Fruit fly (Drosophila melanogaster) whole organism, embryonic: Measurements from ENCODE around the gene Hat1.
A peak's percentile ranks its signal among the peaks of the same experiment; 100 is the strongest.

Source experiments
- BEAF-32 ChIP-seq: fragments of 200-800 bp; sonication (Bioruptor generic); optimal IDR thresholded peaks from 3 replicates; lab custom pipeline; 2017; ENCODE audit warnings: missing biosample characterization, missing genetic modification characterization, mild to moderate bottlenecking, moderate library complexity, missing genetic modification reagents
- CG10147 ChIP-seq: fragments of 200-800 bp; sonication (Bioruptor generic); optimal IDR thresholded peaks from 2 replicates; lab custom pipeline; 2019; ENCODE audit warnings: missing biosample characterization, mild to moderate bottlenecking, missing genetic modification characterization, moderate library complexity
- CG10366 ChIP-seq: fragments of 200-800 bp; sonication (Bioruptor generic); IDR thresholded peaks from 2 replicates; pipeline ENCODE4 v1.3.6; 2022; ENCODE audit warnings: missing biosample characterization, missing genetic modification characterization
- CG12659 ChIP-seq: fragments of 200-800 bp; sonication (Bioruptor generic); optimal IDR thresholded peaks from 3 replicates; lab custom pipeline; 2017; ENCODE audit warnings: mild to moderate bottlenecking, missing biosample characterization, missing genetic modification reagents, missing genetic modification characterization
- CG12769 ChIP-seq: fragments of 200-800 bp; sonication (Bioruptor generic); optimal IDR thresholded peaks from 2 replicates; lab custom pipeline; 2019; ENCODE audit warnings: missing biosample characterization, mild to moderate bottlenecking, missing genetic modification characterization, moderate library complexity
- CG14441 ChIP-seq: fragments of 200-800 bp; sonication (Bioruptor generic); IDR thresholded peaks from 2 replicates; pipeline ENCODE4 v1.3.6; 2022; ENCODE audit warnings: missing biosample characterization, missing genetic modification characterization
- CG14710 ChIP-seq: fragments of 200-800 bp; sonication (Bioruptor generic); optimal IDR thresholded peaks from 3 replicates; lab custom pipeline; 2019; ENCODE audit warnings: missing biosample characterization, mild to moderate bottlenecking, missing genetic modification characterization, moderate library complexity
- CG15269 ChIP-seq: fragments of 200-800 bp; sonication (Bioruptor generic); optimal IDR thresholded peaks from 2 replicates; lab custom pipeline; 2018; ENCODE audit warnings: missing biosample characterization, mild to moderate bottlenecking, missing genetic modification characterization, moderate library complexity
- CG1602 ChIP-seq: fragments of 200-800 bp; sonication (Bioruptor generic); optimal IDR thresholded peaks from 3 replicates; lab custom pipeline; 2016; ENCODE audit warnings: missing biosample characterization, missing genetic modification characterization
- CG3163 ChIP-seq: fragments of 200-800 bp; sonication (Bioruptor generic); optimal IDR thresholded peaks from 3 replicates; lab custom pipeline; 2016; ENCODE audit warnings: missing biosample characterization, missing genetic modification characterization
- CG32767 ChIP-seq: fragments of 200-800 bp; sonication (Bioruptor generic); IDR thresholded peaks from 2 replicates; pipeline ENCODE4 v1.3.6; 2022; ENCODE audit warnings: missing biosample characterization, missing genetic modification characterization
- CG4328 ChIP-seq: fragments of 200-800 bp; sonication (Bioruptor generic); optimal IDR thresholded peaks from 3 replicates; lab custom pipeline; 2017; ENCODE audit warnings: missing biosample characterization, missing genetic modification reagents, missing genetic modification characterization
- CG4404 ChIP-seq: fragments of 200-800 bp; sonication (Bioruptor generic); IDR thresholded peaks from 2 replicates; pipeline ENCODE4 v1.3.6; 2022; ENCODE audit warnings: missing biosample characterization, missing genetic modification characterization
- CG7357 ChIP-seq: fragments of 200-800 bp; sonication (Bioruptor generic); IDR thresholded peaks from 3 replicates; pipeline ENCODE4 v1.3.6; 2022; ENCODE audit warnings: missing biosample characterization, missing genetic modification characterization
- CG7963 ChIP-seq: fragments of 200-800 bp; sonication (Bioruptor generic); IDR thresholded peaks from 3 replicates; pipeline ENCODE4 v1.3.6; 2022; ENCODE audit warnings: missing biosample characterization, missing genetic modification characterization; ENCODE audit not compliant: partially characterized antibody
- CG8089 ChIP-seq: fragments of 200-800 bp; sonication (Bioruptor generic); optimal IDR thresholded peaks from 3 replicates; lab custom pipeline; 2016; ENCODE audit warnings: missing biosample characterization, missing genetic modification characterization
- CG8281 ChIP-seq: fragments of 200-800 bp; sonication (Bioruptor generic); optimal IDR thresholded peaks from 2 replicates; lab custom pipeline; 2018; ENCODE audit warnings: missing biosample characterization, mild to moderate bottlenecking, missing genetic modification characterization, moderate library complexity
- D19B ChIP-seq: fragments of 200-800 bp; sonication (Bioruptor generic); optimal IDR thresholded peaks from 2 replicates; lab custom pipeline; 2017; ENCODE audit warnings: missing biosample characterization, mild to moderate bottlenecking, missing genetic modification characterization
- Dip2 ChIP-seq: fragments of 200-800 bp; sonication (Bioruptor generic); IDR thresholded peaks from 2 replicates; pipeline ENCODE4 v1.3.6; 2022; ENCODE audit warnings: missing biosample characterization, missing genetic modification characterization
- Myb ChIP-seq: fragments of 200-800 bp; sonication (Bioruptor generic); optimal IDR thresholded peaks from 2 replicates; lab custom pipeline; 2016; ENCODE audit warnings: missing biosample characterization, missing genetic modification characterization
- Nf-YC ChIP-seq: fragments of 200-800 bp; optimal IDR thresholded peaks from 3 replicates; lab custom pipeline; 2019; ENCODE audit warnings: missing biosample characterization, mild to moderate bottlenecking, missing genetic modification characterization, moderate library complexity
- Opbp ChIP-seq: fragments of 200-800 bp; sonication (Bioruptor generic); IDR thresholded peaks from 3 replicates; pipeline ENCODE4 v1.3.6; 2022; ENCODE audit warnings: missing biosample characterization, missing genetic modification characterization; ENCODE audit not compliant: partially characterized antibody
- Optix ChIP-seq: fragments of 200-800 bp; sonication (Bioruptor generic); IDR thresholded peaks from 3 replicates; pipeline ENCODE4 v1.3.6; 2022; ENCODE audit warnings: missing biosample characterization, missing genetic modification characterization
- Side ChIP-seq: fragments of 200-800 bp; sonication (Bioruptor generic); optimal IDR thresholded peaks from 2 replicates; lab custom pipeline; 2016; ENCODE audit warnings: missing biosample characterization, missing genetic modification characterization
- Sin3A ChIP-seq: fragments of >200 bp; optimal IDR thresholded peaks from 2 replicates; lab custom pipeline; 2018
- Vsx1 ChIP-seq: fragments of 200-800 bp; sonication (Bioruptor generic); optimal IDR thresholded peaks from 2 replicates; lab custom pipeline; 2017; ENCODE audit warnings: missing biosample characterization, mild to moderate bottlenecking, missing genetic modification characterization, missing genetic modification reagents
- al ChIP-seq: fragments of 200-800 bp; sonication (Bioruptor generic); IDR thresholded peaks from 2 replicates; pipeline ENCODE4 v1.3.6; 2022; ENCODE audit warnings: missing biosample characterization, missing genetic modification characterization
- cas ChIP-seq: fragments of 200-800 bp; sonication (Bioruptor generic); IDR thresholded peaks from 2 replicates; pipeline ENCODE4 v1.3.6; 2022; ENCODE audit warnings: missing biosample characterization, missing genetic modification characterization
- cg ChIP-seq: fragments of 200-800 bp; sonication (Bioruptor generic); optimal IDR thresholded peaks from 3 replicates; lab custom pipeline; 2019; ENCODE audit warnings: missing biosample characterization, mild to moderate bottlenecking, missing genetic modification characterization, moderate library complexity
- ci ChIP-seq: fragments of 200-800 bp; sonication (Bioruptor generic); IDR thresholded peaks from 3 replicates; pipeline ENCODE4 v1.3.6; 2022; ENCODE audit warnings: missing biosample characterization, missing genetic modification characterization
- dimm ChIP-seq: fragments of 200-800 bp; sonication (Bioruptor generic); IDR thresholded peaks from 2 replicates; pipeline ENCODE4 v1.3.6; 2022; ENCODE audit warnings: missing biosample characterization, missing genetic modification characterization
- emc ChIP-seq: fragments of 200-800 bp; sonication (Bioruptor generic); optimal IDR thresholded peaks from 2 replicates; lab custom pipeline; 2016; ENCODE audit warnings: missing biosample characterization, missing genetic modification characterization
- fd3F ChIP-seq: fragments of 200-800 bp; sonication (Bioruptor generic); optimal IDR thresholded peaks from 2 replicates; lab custom pipeline; 2018; ENCODE audit warnings: missing biosample characterization, mild to moderate bottlenecking, missing genetic modification characterization, moderate library complexity
- ham ChIP-seq: fragments of 200-800 bp; sonication (Bioruptor generic); IDR thresholded peaks from 2 replicates; pipeline ENCODE4 v1.3.6; 2022; ENCODE audit warnings: missing biosample characterization, missing genetic modification characterization
- jigr1 ChIP-seq: fragments of 200-800 bp; sonication (Bioruptor generic); IDR thresholded peaks from 3 replicates; pipeline ENCODE4 v1.3.6; 2022; ENCODE audit warnings: missing biosample characterization, missing genetic modification characterization
- kni ChIP-seq: fragments of 200-800 bp; sonication (Bioruptor generic); optimal IDR thresholded peaks from 3 replicates; lab custom pipeline; 2017; ENCODE audit warnings: mild to moderate bottlenecking, missing biosample characterization, missing genetic modification reagents, missing genetic modification characterization
- lmd ChIP-seq: fragments of 200-800 bp; sonication (Bioruptor generic); IDR thresholded peaks from 2 replicates; pipeline ENCODE4 v1.3.6; 2022; ENCODE audit warnings: missing biosample characterization, missing genetic modification characterization
- pan ChIP-seq, 4 experiments: fragments of >200 bp in 3 of 4; fragments of 200-800 bp in 1 of 4; sonication (Bioruptor generic) in 1 of 4; optimal IDR thresholded peaks in 3 of 4; IDR thresholded peaks in 1 of 4; 2 replicates each; pipeline versions ENCODE4 v1.3.6 to Lab custom; 2017 to 2022; ENCODE audit warnings: missing biosample characterization in 2 of 4, missing genetic modification characterization in 2 of 4, mixed read lengths in 1 of 4
- peb ChIP-seq: fragments of 200-800 bp; sonication (Bioruptor generic); IDR thresholded peaks from 2 replicates; pipeline ENCODE4 v1.3.6; 2022; ENCODE audit warnings: missing biosample characterization, missing genetic modification characterization
- pho ChIP-seq: fragments of 200-800 bp; sonication (Bioruptor generic); optimal IDR thresholded peaks from 2 replicates; lab custom pipeline; 2016; ENCODE audit warnings: missing biosample characterization, missing genetic modification characterization
- row ChIP-seq: fragments of 200-800 bp; sonication (Bioruptor generic); IDR thresholded peaks from 3 replicates; pipeline ENCODE4 v1.3.6; 2022; ENCODE audit warnings: missing biosample characterization, missing genetic modification characterization
- run ChIP-seq: fragments of 200-800 bp; sonication (Bioruptor generic); optimal IDR thresholded peaks from 3 replicates; lab custom pipeline; 2018; ENCODE audit warnings: missing biosample characterization, mild to moderate bottlenecking, missing genetic modification characterization
- sob ChIP-seq: fragments of 200-800 bp; sonication (Bioruptor generic); IDR thresholded peaks from 2 replicates; pipeline ENCODE4 v1.3.6; 2022; ENCODE audit warnings: missing biosample characterization, missing genetic modification characterization
- sr ChIP-seq: fragments of 200-800 bp; sonication (Bioruptor generic); IDR thresholded peaks from 3 replicates; pipeline ENCODE4 v1.3.6; 2022; ENCODE audit warnings: missing biosample characterization, missing genetic modification characterization
- tap ChIP-seq: fragments of 200-800 bp; optimal IDR thresholded peaks from 3 replicates; lab custom pipeline; 2019; ENCODE audit warnings: missing biosample characterization, mild to moderate bottlenecking, missing genetic modification characterization, moderate library complexity
- trem ChIP-seq: fragments of 200-800 bp; optimal IDR thresholded peaks from 3 replicates; lab custom pipeline; 2019; ENCODE audit warnings: missing biosample characterization, mild to moderate bottlenecking, missing genetic modification characterization, moderate library complexity
- tx ChIP-seq: fragments of 200-800 bp; sonication (Bioruptor generic); optimal IDR thresholded peaks from 2 replicates; lab custom pipeline; 2016; ENCODE audit warnings: missing biosample characterization, missing genetic modification characterization
- zf30C ChIP-seq: fragments of 200-800 bp; sonication (Bioruptor generic); optimal IDR thresholded peaks from 3 replicates; lab custom pipeline; 2018; ENCODE audit warnings: missing biosample characterization, mild to moderate bottlenecking, missing genetic modification characterization

Gene Hat1

DNA sequence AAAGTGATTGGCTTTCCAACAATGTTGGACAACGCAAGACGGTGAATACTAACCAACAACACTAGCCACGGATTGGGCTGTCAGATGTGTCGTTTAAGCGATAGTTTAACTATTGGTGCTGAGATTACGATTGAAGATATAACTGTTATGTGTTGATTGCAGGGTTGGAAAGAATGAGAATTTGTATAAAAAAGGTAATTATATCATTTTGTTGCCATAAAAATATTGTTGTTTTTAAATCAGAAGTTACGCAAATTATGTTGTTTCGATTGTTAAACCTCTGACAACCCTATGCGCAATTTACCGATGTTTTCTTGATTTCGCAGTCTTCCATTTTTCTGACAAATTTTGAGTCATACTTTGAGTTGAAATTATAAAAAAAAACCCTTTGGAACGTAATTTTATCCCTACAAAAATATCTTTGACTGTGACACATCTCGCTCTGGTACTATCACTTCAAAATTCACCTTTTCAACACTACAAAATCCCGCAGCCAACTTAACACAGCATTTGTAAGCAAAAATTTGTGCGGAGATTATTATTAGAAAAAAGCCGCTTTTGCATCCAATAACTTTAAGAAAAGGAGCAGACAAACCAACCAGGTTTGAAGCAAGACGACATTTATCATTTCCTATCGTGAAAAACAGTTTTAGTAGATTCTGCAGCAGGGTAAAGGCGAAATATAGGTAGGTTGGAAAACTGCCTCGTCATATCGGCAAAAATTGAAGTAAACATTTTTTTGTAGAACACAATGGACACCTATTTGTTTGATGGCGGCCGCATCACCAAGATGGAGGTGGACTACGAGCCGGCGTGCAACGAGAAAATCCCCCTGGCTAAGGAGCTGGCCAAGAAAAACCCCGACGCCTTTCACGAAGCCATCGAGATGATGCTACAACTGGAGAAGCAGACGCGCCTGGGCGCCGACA, at the start of gene Hat1, which contains the start of gene Rpn5 (continued):
- TF ChIP-seq emc (peak; percentile 67), CG10147 (GFP tag; lab: Kevin White, UChicago) (peak; percentile 78), peb (GFP tag; lab: Robert Waterston, UW) (no peak), CG8089 (peak; percentile 87), CG12659 (peak; percentile 87), CG7357 (peak; percentile 50; the same call in 2 of the 3 replicates), cas (GFP tag; lab: Robert Waterston, UW) (0 out of 2 replicates have a peak, but pooled peaks have one; percentile 21), Opbp (peak; percentile 98), cg (GFP tag; lab: Kevin White, UChicago) (no peak), CG14441 (peak; percentile 70; the same call in 1 of the 2 replicates), trem (tag; lab: Kevin White, UChicago) (peak; percentile 30), CG32767 (GFP tag; lab: Robert Waterston, UW) (no peak), tx (peak; percentile 93), Sin3A (peak; percentile 62), Optix (GFP tag; lab: Robert Waterston, UW) (no peak), CG1602 (peak; percentile 90), BEAF-32 (GFP tag; lab: Kevin White, UChicago) (peak; percentile 90), CG14710 (tag; lab: Kevin White, UChicago) (peak; percentile 89), CG3163 (peak; percentile 75), tap (peak; percentile 35), pan (optimal IDR thresholded peaks at IDR 0.05; lab: Kevin White, UChicago) (no peak), pan (GFP tag; optimal IDR thresholded peaks at IDR 0.05 in 1 of 2, IDR thresholded peaks at IDR 0.05 in 1 of 2) (peak in 1 of 2 experiments; percentile 31), Side (GFP tag; lab: Kevin White, UChicago) (peak; percentile 90), kni (GFP tag; lab: Kevin White, UChicago) (no peak), Nf-YC (tag; lab: Kevin White, UChicago) (peak; percentile 69), Myb (GFP tag; lab: Kevin White, UChicago) (peak; percentile 78), lmd (GFP tag; lab: Robert Waterston, UW) (peak; percentile 70), pho (peak; percentile 95), ci (GFP tag; lab: Robert Waterston, UW) (peak; percentile 45; the same call in 2 of the 3 replicates), CG4404 (GFP tag; lab: Robert Waterston, UW) (peak; percentile 83), dimm (no peak), CG15269 (tag; lab: Kevin White, UChicago) (peak; percentile 70), CG10366 (GFP tag; lab: Robert Waterston, UW) (peak; percentile 47), Vsx1 (GFP tag; lab: Kevin White, UChicago) (peak; percentile 49), CG7963 (peak; percentile 56; the same call in 2 of the 3 replicates), row (GFP tag; lab: Robert Waterston, UW) (peak; percentile 92), jigr1 (GFP tag; lab: Robert Waterston, UW) (peak; percentile 28; the same call in 1 of the 3 replicates), run (tag; lab: Kevin White, UChicago) (no peak), ham (GFP tag; lab: Robert Waterston, UW) (0 out of 2 replicates have a peak, but pooled peaks have one; percentile 33), CG12769 (no peak), sob (peak; percentile 74), al (peak; percentile 60; the same call in 1 of the 2 replicates), CG8281 (tag; lab: Kevin White, UChicago) (peak; percentile 36), sr (GFP tag; lab: Robert Waterston, UW) (no peak), Dip2 (GFP tag; lab: Robert Waterston, UW) (no peak), zf30C (GFP tag; lab: Kevin White, UChicago) (no peak), D19B (GFP tag; lab: Kevin White, UChicago) (peak; percentile 60), CG4328 (GFP tag; lab: Kevin White, UChicago) (peak; percentile 59), fd3F (GFP tag; lab: Kevin White, UChicago) (peak; percentile 49)
